Worm (Caenorhabditis elegans) whole organism, mixed stage, embryonic: ENCODE results near the gene clec-216.

Experiments used
- M03D4.4 ChIP-seq: sonication (generic microtip); optimal IDR thresholded peaks from 2 replicates; lab custom pipeline; 2017; ENCODE audit warnings: mild to moderate bottlenecking, missing genetic modification characterization, missing compliant biosample characterization
- bed-3 ChIP-seq: fragments of 200-800 bp; sonication (Bioruptor generic); optimal IDR thresholded peaks from 3 replicates; lab custom pipeline; 2018; ENCODE audit warnings: mild to moderate bottlenecking, missing genetic modification characterization, moderate library complexity, missing compliant biosample characterization
- blmp-1 ChIP-seq: fragments of 150-350 bp; optimal IDR thresholded peaks from 2 replicates; lab custom pipeline; 2014; ENCODE audit warnings: missing biosample characterization, missing genetic modification characterization
- ceh-39 ChIP-seq: fragments of 150-350 bp; optimal IDR thresholded peaks from 2 replicates; lab custom pipeline; 2014; ENCODE audit warnings: missing biosample characterization, missing genetic modification characterization
- ceh-43 ChIP-seq: fragments of 200-800 bp; sonication (Bioruptor generic); optimal IDR thresholded peaks from 2 replicates; lab custom pipeline; 2018; ENCODE audit warnings: mild to moderate bottlenecking, missing genetic modification characterization, moderate library complexity, missing compliant biosample characterization
- ceh-83 ChIP-seq: fragments of 200-800 bp; sonication (Bioruptor generic); optimal IDR thresholded peaks from 2 replicates; lab custom pipeline; 2018; ENCODE audit warnings: mild to moderate bottlenecking, missing genetic modification characterization, missing compliant biosample characterization
- ces-1 ChIP-seq: fragments of 150-350 bp; optimal IDR thresholded peaks from 2 replicates; lab custom pipeline; 2014; ENCODE audit warnings: missing biosample characterization, missing genetic modification reagents, missing genetic modification characterization
- cnd-1 ChIP-seq: fragments of 200-800 bp; sonication (Bioruptor generic); optimal IDR thresholded peaks from 2 replicates; lab custom pipeline; 2018; ENCODE audit warnings: mild to moderate bottlenecking, missing genetic modification characterization, missing compliant biosample characterization
- drap-1 ChIP-seq: fragments of 200-800 bp; sonication (Bioruptor generic); optimal IDR thresholded peaks from 3 replicates; lab custom pipeline; 2018; ENCODE audit warnings: mild to moderate bottlenecking, missing genetic modification characterization, missing compliant biosample characterization
- elt-1 ChIP-seq: sonication (generic microtip); optimal IDR thresholded peaks from 2 replicates; lab custom pipeline; 2017; ENCODE audit warnings: missing genetic modification characterization, mild to moderate bottlenecking, missing compliant biosample characterization, antibody characterized with exemption, moderate library complexity, borderline replicate concordance; ENCODE audit not compliant: insufficient read depth
- elt-3 ChIP-seq: fragments of 150-350 bp; optimal IDR thresholded peaks from 2 replicates; lab custom pipeline; 2014; ENCODE audit warnings: missing biosample characterization, missing genetic modification characterization
- flh-1 ChIP-seq: fragments of 200-800 bp; sonication (Bioruptor generic); optimal IDR thresholded peaks from 2 replicates; lab custom pipeline; 2018; ENCODE audit warnings: mild to moderate bottlenecking, missing genetic modification characterization, moderate library complexity, missing compliant biosample characterization
- hlh-1 ChIP-seq: fragments of 150-350 bp; optimal IDR thresholded peaks from 2 replicates; lab custom pipeline; 2014; ENCODE audit warnings: missing biosample characterization, missing genetic modification reagents, missing genetic modification characterization
- lin-13 ChIP-seq: fragments of 150-350 bp; optimal IDR thresholded peaks from 2 replicates; lab custom pipeline; 2014; ENCODE audit warnings: missing biosample characterization, missing genetic modification characterization
- lin-32 ChIP-seq: fragments of 200-800 bp; sonication (Bioruptor generic); optimal IDR thresholded peaks from 2 replicates; lab custom pipeline; 2018; ENCODE audit warnings: mild to moderate bottlenecking, missing genetic modification characterization, missing compliant biosample characterization
- lsy-2 ChIP-seq: fragments of 150-350 bp; optimal IDR thresholded peaks from 2 replicates; lab custom pipeline; 2014; ENCODE audit warnings: missing biosample characterization, missing genetic modification characterization
- mab-5 ChIP-seq: fragments of 150-350 bp; optimal IDR thresholded peaks from 2 replicates; lab custom pipeline; 2014; ENCODE audit warnings: missing biosample characterization, missing genetic modification characterization
- mep-1 ChIP-seq: fragments of 150-350 bp; optimal IDR thresholded peaks from 2 replicates; lab custom pipeline; 2017; ENCODE audit warnings: missing biosample characterization, missing genetic modification reagents, missing genetic modification characterization, inconsistent platforms
- mls-2 ChIP-seq: sonication (generic microtip); optimal IDR thresholded peaks from 2 replicates; lab custom pipeline; 2016; ENCODE audit warnings: mild to moderate bottlenecking, missing genetic modification characterization, moderate library complexity, missing compliant biosample characterization
- nhr-12 ChIP-seq: fragments of 150-350 bp; optimal IDR thresholded peaks from 2 replicates; lab custom pipeline; 2014; ENCODE audit warnings: missing biosample characterization, missing genetic modification characterization
- nhr-2 ChIP-seq: fragments of 150-350 bp; optimal IDR thresholded peaks from 2 replicates; lab custom pipeline; 2014; ENCODE audit warnings: missing biosample characterization, missing genetic modification characterization
- nhr-237 ChIP-seq: fragments of 150-350 bp; optimal IDR thresholded peaks from 2 replicates; lab custom pipeline; 2014; ENCODE audit warnings: missing biosample characterization, missing genetic modification characterization
- nhr-28 ChIP-seq: fragments of 150-350 bp; optimal IDR thresholded peaks from 2 replicates; lab custom pipeline; 2014; ENCODE audit warnings: missing biosample characterization, missing genetic modification characterization
- pha-4 ChIP-seq: fragments of 150-350 bp; optimal IDR thresholded peaks from 2 replicates; lab custom pipeline; 2018; ENCODE audit warnings: missing biosample characterization, missing genetic modification reagents, missing genetic modification characterization
- sem-2 ChIP-seq: fragments of 200-800 bp; sonication (Bioruptor generic); optimal IDR thresholded peaks from 2 replicates; lab custom pipeline; 2018; ENCODE audit warnings: mild to moderate bottlenecking, missing genetic modification characterization, missing compliant biosample characterization
- sptf-1 ChIP-seq: sonication (generic microtip); optimal IDR thresholded peaks from 2 replicates; lab custom pipeline; 2017; ENCODE audit warnings: mild to moderate bottlenecking, missing genetic modification characterization, moderate library complexity, missing compliant biosample characterization
- tbx-8 ChIP-seq: fragments of 200-800 bp; sonication (Bioruptor generic); optimal IDR thresholded peaks from 2 replicates; lab custom pipeline; 2018; ENCODE audit warnings: mild to moderate bottlenecking, missing genetic modification characterization, moderate library complexity, missing compliant biosample characterization
- unc-120 ChIP-seq: sonication (generic microtip); optimal IDR thresholded peaks from 2 replicates; lab custom pipeline; 2017; ENCODE audit warnings: missing genetic modification characterization, missing compliant biosample characterization; ENCODE audit not compliant: poor library complexity, severe bottlenecking
- unc-39 ChIP-seq: fragments of 150-350 bp; optimal IDR thresholded peaks from 2 replicates; lab custom pipeline; 2014; ENCODE audit warnings: missing biosample characterization, missing genetic modification characterization
- unc-62 ChIP-seq: fragments of 150-350 bp; optimal IDR thresholded peaks from 2 replicates; lab custom pipeline; 2014; ENCODE audit warnings: missing biosample characterization, missing genetic modification reagents, missing genetic modification characterization
- zip-8 ChIP-seq: fragments of 150-350 bp; optimal IDR thresholded peaks from 2 replicates; lab custom pipeline; 2014; ENCODE audit warnings: missing biosample characterization, missing genetic modification characterization

clec-216 gene

DNA sequence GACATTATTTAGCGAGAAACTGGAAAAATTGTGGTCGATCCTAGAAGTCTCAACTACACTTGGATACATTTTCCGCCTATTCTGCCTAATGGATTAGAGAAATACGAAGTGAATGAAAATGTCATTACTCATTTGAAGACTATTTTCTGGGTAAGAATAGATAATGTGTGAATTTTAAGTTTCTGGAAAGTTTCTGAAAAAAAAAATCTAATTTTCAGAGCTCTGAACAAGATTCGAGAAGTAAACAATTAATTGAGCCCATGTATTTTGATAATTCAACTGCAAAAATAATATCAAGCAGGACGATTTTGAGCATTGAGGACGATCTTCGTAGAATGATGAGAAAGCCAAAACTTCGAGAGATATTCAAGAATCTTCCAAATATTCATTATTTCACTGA is 6.5 kb downstream of the clec-216 start:
- TF ChIP-seq mab-5 (tag; lab: Kevin White, UChicago): no peak
- no peak for TF ChIP-seq unc-39 (tag; lab: Kevin White, UChicago)
- TF ChIP-seq ces-1 (GFP tag; lab: Kevin White, UChicago): no peak
- no peak for TF ChIP-seq ceh-39 (tag; lab: Kevin White, UChicago)
- TF ChIP-seq, all 35 proteins: peak for 0

ce11 chrV:7943568-7943967 is 9.2 kb downstream of the clec-216 start, which contains the start of gene Y97E10B.1:
TSS of gene Y97E10B.1 (plus strand) at chrV:7943868.
- no peak for TF ChIP-seq flh-1 (GFP tag; lab: Kevin White, UChicago)
- TF ChIP-seq nhr-2: no peak
- TF ChIP-seq ceh-39 (tag; lab: Kevin White, UChicago): no peak
- TF ChIP-seq zip-8 (tag; lab: Kevin White, UChicago): no peak
- TF ChIP-seq ceh-83 (GFP tag; lab: Kevin White, UChicago): no peak
- no peak for TF ChIP-seq unc-120
- no peak for TF ChIP-seq sptf-1 (tag; lab: Kevin White, UChicago)
- TF ChIP-seq mep-1 (tag; lab: Kevin White, UChicago): no peak
- no peak for TF ChIP-seq mab-5 (tag; lab: Kevin White, UChicago)
- TF ChIP-seq tbx-8: no peak
- no peak for TF ChIP-seq ces-1 (GFP tag; lab: Kevin White, UChicago)
- no peak for TF ChIP-seq elt-1 (tag; lab: Kevin White, UChicago)
- TF ChIP-seq nhr-237: no peak
- no peak for TF ChIP-seq M03D4.4 (tag; lab: Kevin White, UChicago)
- TF ChIP-seq, all 35 proteins: peak for 0

ce11 chrV:7940299-7940698 is 12.5 kb downstream of the clec-216 start, which contains the start of gene srt-53:
TSS of gene srt-53 (minus strand) at chrV:7940399.
- TF ChIP-seq pha-4 (tag; lab: Kevin White, UChicago) (no peak), blmp-1 (no peak), unc-62 (no peak)

ce11 chrV:7937152-7937551 is 15.6 kb downstream of the clec-216 start, which contains the start of gene srsx-3:
TSS of gene srsx-3 (minus strand) at chrV:7937252.
- no peak for TF ChIP-seq M03D4.4 (tag; lab: Kevin White, UChicago)
- no peak for TF ChIP-seq tbx-8
- no peak for TF ChIP-seq mls-2 (tag; lab: Kevin White, UChicago)
- no peak for TF ChIP-seq mab-5 (tag; lab: Kevin White, UChicago)
- no peak for TF ChIP-seq nhr-12 (tag; lab: Kevin White, UChicago)
- TF ChIP-seq cnd-1 (tag; lab: Kevin White, UChicago): no peak
- no peak for TF ChIP-seq sptf-1 (tag; lab: Kevin White, UChicago)
- TF ChIP-seq ceh-83 (GFP tag; lab: Kevin White, UChicago): no peak
- TF ChIP-seq nhr-237: no peak
- no peak for TF ChIP-seq unc-62
- TF ChIP-seq flh-1 (GFP tag; lab: Kevin White, UChicago): no peak
- TF ChIP-seq sem-2 (GFP tag; lab: Kevin White, UChicago): no peak
- no peak for TF ChIP-seq mep-1 (tag; lab: Kevin White, UChicago)
- no peak for TF ChIP-seq lin-32 (GFP tag; lab: Kevin White, UChicago)
- no peak for TF ChIP-seq drap-1 (GFP tag; lab: Kevin White, UChicago)
- TF ChIP-seq ceh-39 (tag; lab: Kevin White, UChicago): no peak

DNA sequence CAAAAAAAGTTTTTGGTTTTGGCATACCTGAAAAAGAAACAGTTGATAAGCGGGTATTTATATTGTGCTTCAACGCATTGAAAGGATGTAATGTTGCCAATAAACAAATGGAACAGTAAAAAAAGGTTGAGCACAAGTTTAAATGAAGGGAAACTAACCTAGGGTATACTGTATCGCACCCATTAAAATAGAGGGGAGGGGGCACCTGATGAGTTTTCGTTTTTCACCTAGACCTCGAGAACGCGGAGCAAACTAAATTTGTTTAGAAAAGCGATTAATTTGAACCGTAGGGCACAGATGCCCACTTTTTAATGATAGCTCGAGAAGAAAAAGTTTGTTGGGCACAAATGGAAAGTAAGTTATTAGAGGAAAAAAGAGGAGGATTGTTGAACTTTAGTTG is 19.8 kb downstream of the clec-216 start, which contains the start of gene ncx-10:
Gene ncx-10 (minus strand): TSS at position 101 of the 400 bp plus-strand sequence.
- no peak for TF ChIP-seq flh-1 (GFP tag; lab: Kevin White, UChicago)

DNA sequence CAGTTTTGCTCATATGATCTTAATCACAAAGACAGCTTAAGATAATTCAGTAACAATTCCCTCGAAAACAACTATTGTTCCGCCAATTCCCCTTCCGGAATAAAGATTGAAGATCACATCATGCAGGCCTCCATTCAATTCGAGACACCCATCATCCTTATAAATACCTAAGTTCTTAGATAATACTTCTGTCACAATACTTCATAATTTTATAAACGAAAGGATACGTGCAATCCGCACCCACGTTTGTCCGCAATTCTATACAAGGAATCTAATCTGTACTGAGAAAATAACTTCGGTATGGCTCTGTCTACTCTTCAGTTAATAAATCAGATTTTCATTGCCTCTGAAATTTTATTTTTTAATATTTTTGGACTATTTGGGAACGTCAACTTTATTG is 24.1 kb downstream of the clec-216 start, which contains the start of gene srsx-5:
Gene srsx-5 (plus strand): TSS at position 301 of the 400 bp plus-strand sequence.
- TF ChIP-seq blmp-1 (no peak), pha-4 (tag; lab: Kevin White, UChicago) (no peak), nhr-28 (tag; lab: Kevin White, UChicago) (no peak), hlh-1 (tag; lab: Kevin White, UChicago) (no peak), ceh-83 (GFP tag; lab: Kevin White, UChicago) (no peak)

DNA sequence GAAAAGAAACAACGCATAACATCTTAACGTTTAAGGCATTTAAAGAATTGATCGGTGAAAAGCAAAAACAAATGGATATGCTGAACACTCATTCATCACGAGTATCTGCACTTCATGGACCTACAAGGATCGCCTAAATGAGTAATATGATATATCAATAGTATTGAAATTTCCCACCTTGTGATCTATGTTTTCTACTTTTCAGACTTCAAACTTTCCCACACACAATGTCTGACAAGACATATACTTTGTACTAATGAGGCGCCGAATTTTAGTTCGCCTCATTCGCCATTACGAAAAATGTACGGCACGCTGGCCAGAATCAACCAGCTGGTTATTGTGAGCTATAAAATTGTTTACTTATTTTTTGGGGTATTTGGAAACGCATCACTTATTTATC is 26.0 kb downstream of the clec-216 start, which contains the start of gene srsx-6:
Gene srsx-6 (plus strand): TSS at position 301 of the 400 bp plus-strand sequence.
- TF ChIP-seq lin-13 (tag; lab: Kevin White, UChicago): no peak
- no peak for TF ChIP-seq nhr-2
- TF ChIP-seq ceh-43 (GFP tag; lab: Kevin White, UChicago): no peak
- TF ChIP-seq unc-120: no peak
- no peak for TF ChIP-seq bed-3 (GFP tag; lab: Kevin White, UChicago)
- no peak for TF ChIP-seq lsy-2 (tag; lab: Kevin White, UChicago)
- TF ChIP-seq ceh-83 (GFP tag; lab: Kevin White, UChicago): no peak
- TF ChIP-seq elt-3 (tag; lab: Kevin White, UChicago): no peak
